Fruit fly (Drosophila melanogaster): ENCODE results near the gene Ugt37A1.

DNA sequence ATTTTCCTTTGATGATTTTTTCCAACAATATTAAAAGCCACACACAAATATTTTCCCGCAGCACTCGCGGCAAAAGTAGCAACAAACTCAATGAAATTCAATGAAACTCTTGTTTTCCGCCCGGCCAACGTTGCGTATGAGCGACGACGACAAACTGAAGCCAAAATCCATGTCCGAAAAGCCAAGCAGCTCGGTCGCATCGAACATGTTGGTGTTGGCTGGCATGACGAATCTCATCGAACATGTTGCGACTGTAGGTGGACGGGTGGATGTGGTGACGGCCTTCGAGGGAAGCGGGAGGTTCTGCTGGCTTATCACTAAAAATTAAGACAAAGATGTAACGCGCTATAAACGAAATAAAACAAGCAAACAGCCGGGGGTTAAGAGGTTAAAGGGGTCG is 25.3 kb upstream of the Ugt37A1 start:
- no peak for TF ChIP-seq pan (optimal IDR thresholded peaks at IDR 0.05)
- TF ChIP-seq usp (GFP tag; optimal IDR thresholded peaks at IDR 0.05) = no peak
- no peak for TF ChIP-seq EcR (GFP tag; optimal IDR thresholded peaks at IDR 0.05)
